Fruit fly (Drosophila melanogaster) whole organism, prepupa: ENCODE results near the gene Rga.

Experiments used
- Blimp-1 ChIP-seq: fragments of 200-800 bp; sonication (Bioruptor generic); optimal IDR thresholded peaks from 3 replicates; lab custom pipeline; 2017; ENCODE audit warnings: missing biosample characterization, missing genetic modification characterization, mild to moderate bottlenecking, moderate library complexity, missing genetic modification reagents
- CG10631 ChIP-seq: fragments of 200-800 bp; sonication (Bioruptor generic); optimal IDR thresholded peaks from 2 replicates; lab custom pipeline; 2016; ENCODE audit warnings: missing biosample characterization, missing genetic modification characterization
- CG10669 ChIP-seq: fragments of 200-800 bp; sonication (Bioruptor generic); optimal IDR thresholded peaks from 3 replicates; lab custom pipeline; 2018; ENCODE audit warnings: missing biosample characterization, mild to moderate bottlenecking, missing genetic modification characterization, moderate library complexity
- CG11762 ChIP-seq: fragments of 200-800 bp; sonication (Bioruptor generic); optimal IDR thresholded peaks from 3 replicates; lab custom pipeline; 2016; ENCODE audit warnings: missing biosample characterization, missing genetic modification characterization; ENCODE audit not compliant: insufficient read depth
- CG11902 ChIP-seq: fragments of 200-800 bp; sonication (Bioruptor generic); optimal IDR thresholded peaks from 3 replicates; lab custom pipeline; 2016; ENCODE audit warnings: missing biosample characterization, missing genetic modification characterization
- CG15336 ChIP-seq: fragments of 200-800 bp; sonication (Bioruptor generic); IDR thresholded peaks from 2 replicates; pipeline ENCODE4 v1.3.6; 2022; ENCODE audit warnings: missing biosample characterization, missing genetic modification characterization
- CG1621 ChIP-seq: fragments of 200-800 bp; sonication (Bioruptor generic); optimal IDR thresholded peaks from 3 replicates; lab custom pipeline; 2018; ENCODE audit warnings: missing biosample characterization, mild to moderate bottlenecking, missing genetic modification characterization
- CG32006 ChIP-seq: fragments of 200-800 bp; sonication (Bioruptor generic); optimal IDR thresholded peaks from 3 replicates; lab custom pipeline; 2017; ENCODE audit warnings: missing biosample characterization, mild to moderate bottlenecking, missing genetic modification characterization
- CG34406 ChIP-seq: fragments of 200-800 bp; sonication (Bioruptor generic); optimal IDR thresholded peaks from 3 replicates; lab custom pipeline; 2016; ENCODE audit warnings: missing biosample characterization, missing genetic modification characterization
- CG3919 ChIP-seq: fragments of 200-800 bp; sonication (Bioruptor generic); optimal IDR thresholded peaks from 3 replicates; lab custom pipeline; 2016; ENCODE audit warnings: missing biosample characterization, missing genetic modification characterization
- CG4318 ChIP-seq: fragments of 200-800 bp; sonication (Bioruptor generic); optimal IDR thresholded peaks from 3 replicates; lab custom pipeline; 2017; ENCODE audit warnings: missing biosample characterization, mild to moderate bottlenecking, missing genetic modification characterization
- CG6808 ChIP-seq: fragments of 200-800 bp; sonication (Bioruptor generic); optimal IDR thresholded peaks from 3 replicates; lab custom pipeline; 2017; ENCODE audit warnings: missing biosample characterization, missing genetic modification characterization, mild to moderate bottlenecking, moderate library complexity, missing genetic modification reagents
- CG6854 ChIP-seq: fragments of 200-800 bp; sonication (Bioruptor generic); optimal IDR thresholded peaks from 2 replicates; lab custom pipeline; 2017; ENCODE audit warnings: missing biosample characterization, mild to moderate bottlenecking, missing genetic modification characterization
- CG7368 ChIP-seq: fragments of 200-800 bp; sonication (Bioruptor generic); optimal IDR thresholded peaks from 3 replicates; lab custom pipeline; 2016; ENCODE audit warnings: missing biosample characterization, missing genetic modification characterization
- CG8119 ChIP-seq: fragments of 200-800 bp; sonication (Bioruptor generic); IDR thresholded peaks from 3 replicates; pipeline ENCODE4 v1.3.6; 2022; ENCODE audit warnings: missing biosample characterization, missing genetic modification characterization
- CG8319 ChIP-seq: fragments of 200-800 bp; sonication (Bioruptor generic); optimal IDR thresholded peaks from 3 replicates; lab custom pipeline; 2016; ENCODE audit warnings: missing biosample characterization, missing genetic modification characterization
- CG8632 ChIP-seq: fragments of 200-800 bp; sonication (Bioruptor generic); optimal IDR thresholded peaks from 3 replicates; lab custom pipeline; 2016; ENCODE audit warnings: missing biosample characterization, missing genetic modification characterization
- CG9139 ChIP-seq: fragments of 200-800 bp; sonication (Bioruptor generic); optimal IDR thresholded peaks from 3 replicates; lab custom pipeline; 2017; ENCODE audit warnings: missing biosample characterization, mild to moderate bottlenecking, missing genetic modification characterization
- Eip75B ChIP-seq: fragments of 200-800 bp; sonication (Bioruptor generic); optimal IDR thresholded peaks from 3 replicates; lab custom pipeline; 2016; ENCODE audit warnings: missing biosample characterization, missing genetic modification characterization
- Eip78C ChIP-seq: fragments of 200-800 bp; sonication (Bioruptor generic); peaks from one replicate; lab custom pipeline; 2016; ENCODE audit warnings: missing biosample characterization, missing genetic modification characterization
- Eip93F ChIP-seq: fragments of 200-800 bp; sonication (Bioruptor generic); optimal IDR thresholded peaks from 2 replicates; lab custom pipeline; 2016; ENCODE audit warnings: missing biosample characterization, mild to moderate bottlenecking, missing genetic modification characterization
- Gug ChIP-seq: fragments of 200-800 bp; sonication (Bioruptor generic); IDR thresholded peaks from 2 replicates; pipeline ENCODE4 v1.3.6; 2022; ENCODE audit warnings: missing biosample characterization, missing genetic modification characterization
- Hr38 ChIP-seq: sonication (Bioruptor generic); optimal IDR thresholded peaks from 2 replicates; lab custom pipeline; 2016; ENCODE audit warnings: missing biosample characterization, missing genetic modification characterization
- Hr39 ChIP-seq: fragments of 200-800 bp; sonication (Bioruptor generic); optimal IDR thresholded peaks from 2 replicates; lab custom pipeline; 2016; ENCODE audit warnings: missing biosample characterization, missing genetic modification characterization
- Hr4 ChIP-seq: fragments of 200-800 bp; sonication (Bioruptor generic); optimal IDR thresholded peaks from 3 replicates; lab custom pipeline; 2016; ENCODE audit warnings: missing biosample characterization, missing genetic modification characterization
- Lpt ChIP-seq: fragments of 200-800 bp; sonication (Bioruptor generic); optimal IDR thresholded peaks from 3 replicates; lab custom pipeline; 2016; ENCODE audit warnings: missing biosample characterization, missing genetic modification characterization
- Met ChIP-seq: fragments of 200-800 bp; sonication (Bioruptor generic); optimal IDR thresholded peaks from 3 replicates; lab custom pipeline; 2016; ENCODE audit warnings: missing biosample characterization, missing genetic modification characterization
- Sox14 ChIP-seq: fragments of 200-800 bp; sonication (Bioruptor generic); optimal IDR thresholded peaks from 3 replicates; lab custom pipeline; 2016; ENCODE audit warnings: missing biosample characterization, missing genetic modification characterization
- Sox15 ChIP-seq: fragments of 200-800 bp; sonication (Bioruptor generic); optimal IDR thresholded peaks from 3 replicates; lab custom pipeline; 2016; ENCODE audit warnings: missing biosample characterization, missing genetic modification characterization
- achi ChIP-seq: fragments of 200-800 bp; sonication (Bioruptor generic); optimal IDR thresholded peaks from 3 replicates; lab custom pipeline; 2016; ENCODE audit warnings: missing biosample characterization, missing genetic modification characterization
- cyc ChIP-seq: fragments of 200-800 bp; sonication (Bioruptor generic); optimal IDR thresholded peaks from 3 replicates; lab custom pipeline; 2016; ENCODE audit warnings: missing biosample characterization, missing genetic modification characterization
- dsx ChIP-seq: fragments of 200-800 bp; optimal IDR thresholded peaks from 3 replicates; lab custom pipeline; 2019; ENCODE audit warnings: missing biosample characterization, mild to moderate bottlenecking, missing genetic modification characterization, moderate library complexity; ENCODE audit not compliant: poor library complexity, severe bottlenecking
- eg ChIP-seq: fragments of 200-800 bp; sonication (Bioruptor generic); IDR thresholded peaks from 3 replicates; pipeline ENCODE4 v1.3.6; 2022; ENCODE audit warnings: missing biosample characterization, missing genetic modification characterization
- esn ChIP-seq: fragments of 200-800 bp; sonication (Bioruptor generic); optimal IDR thresholded peaks from 2 replicates; lab custom pipeline; 2016; ENCODE audit warnings: missing biosample characterization, mild to moderate bottlenecking, missing genetic modification characterization, moderate library complexity
- fd59A ChIP-seq: fragments of 200-800 bp; sonication (Bioruptor generic); optimal IDR thresholded peaks from 2 replicates; lab custom pipeline; 2017; ENCODE audit warnings: missing biosample characterization, mild to moderate bottlenecking, missing genetic modification characterization, missing genetic modification reagents
- fd85E ChIP-seq: fragments of 200-800 bp; sonication (Bioruptor generic); optimal IDR thresholded peaks from 3 replicates; lab custom pipeline; 2016; ENCODE audit warnings: missing biosample characterization, missing genetic modification characterization
- fkh ChIP-seq: fragments of 200-800 bp; sonication (Bioruptor generic); optimal IDR thresholded peaks from 3 replicates; lab custom pipeline; 2017; ENCODE audit warnings: missing biosample characterization, mild to moderate bottlenecking, missing genetic modification characterization, moderate library complexity
- pdm3 ChIP-seq: fragments of 200-800 bp; sonication (Bioruptor generic); optimal IDR thresholded peaks from 3 replicates; lab custom pipeline; 2016; ENCODE audit warnings: missing biosample characterization, missing genetic modification characterization
- salr ChIP-seq, 2 experiments: fragments of 200-800 bp; sonication (Bioruptor generic); optimal IDR thresholded peaks; 3 replicates each; lab custom pipeline; 2016 to 2018; ENCODE audit warnings: missing biosample characterization in 2 of 2, missing genetic modification characterization in 2 of 2, mild to moderate bottlenecking in 1 of 2
- spab ChIP-seq: fragments of 200-800 bp; sonication (Bioruptor generic); optimal IDR thresholded peaks from 2 replicates; lab custom pipeline; 2017; ENCODE audit warnings: missing biosample characterization, mild to moderate bottlenecking, missing genetic modification characterization, missing genetic modification reagents
- ss ChIP-seq, 2 experiments: fragments of 200-800 bp; sonication (Bioruptor generic); optimal IDR thresholded peaks; 2 replicates in 1 of 2; 3 replicates in 1 of 2; lab custom pipeline; 2017 to 2018; ENCODE audit warnings: mild to moderate bottlenecking in 2 of 2, missing biosample characterization in 2 of 2, missing genetic modification characterization in 2 of 2, moderate library complexity in 1 of 2
- svp ChIP-seq: fragments of 200-800 bp; sonication (Bioruptor generic); peaks from one replicate; lab custom pipeline; 2016; ENCODE audit warnings: missing biosample characterization, missing genetic modification characterization
- topi ChIP-seq: fragments of 200-800 bp; sonication (Bioruptor generic); optimal IDR thresholded peaks from 3 replicates; lab custom pipeline; 2016; ENCODE audit warnings: missing biosample characterization, missing genetic modification characterization

Gene Rga

dm6 chr3R:5654692-5655181 lies 41.8 kb upstream of the Rga start, which contains the start of the genes elm and MED27 (continued):
- peak; percentile 96 for TF ChIP-seq fkh
- TF ChIP-seq CG34406 (GFP tag; lab: Kevin White, UChicago), result peak; percentile 86
- peak; percentile 98 for TF ChIP-seq svp
- peak; percentile 78 for TF ChIP-seq CG6808 (GFP tag; lab: Kevin White, UChicago)
- TF ChIP-seq fd85E (GFP tag; lab: Kevin White, UChicago), result no peak
- TF ChIP-seq Lpt, result peak; percentile 76
- TF ChIP-seq Sox14 (GFP tag; lab: Kevin White, UChicago), result peak; percentile 95
- TF ChIP-seq Gug (GFP tag; lab: Robert Waterston, UW), result peak; percentile 88

- no peak for TF ChIP-seq CG11762
Measured at dm6 chr3R:5653887-5654286, 41.0 kb upstream of the Rga start.

- TF ChIP-seq Lpt, result no peak
- no peak for TF ChIP-seq eg (GFP tag; lab: Robert Waterston, UW)
- TF ChIP-seq CG8319 (GFP tag; lab: Kevin White, UChicago), result no peak
- TF ChIP-seq CG7368, result no peak
- TF ChIP-seq CG32006 (GFP tag; lab: Kevin White, UChicago), result no peak
- TF ChIP-seq pdm3 (GFP tag; lab: Kevin White, UChicago), result no peak
Measured at dm6 chr3R:5649903-5650302, 37.0 kb upstream of the Rga start.

- TF ChIP-seq Hr38 (GFP tag; lab: Kevin White, UChicago) (no peak), Hr39 (GFP tag; lab: Kevin White, UChicago) (peak; percentile 68), CG4318 (no peak), esn (peak; percentile 73), fkh (peak; percentile 91), CG1621 (tag; lab: Kevin White, UChicago) (no peak), dsx (GFP tag; lab: Kevin White, UChicago) (peak; percentile 48), eg (GFP tag; lab: Robert Waterston, UW) (0 out of 3 replicates have a peak, but pooled peaks have one; percentile 38), fd85E (GFP tag; lab: Kevin White, UChicago) (no peak), ss (GFP tag; optimal IDR thresholded peaks at IDR 0.05; lab: Kevin White, UChicago) (peak; percentile 21 to 28), svp (peak; percentile 88), Blimp-1 (GFP tag; lab: Kevin White, UChicago) (no peak), fd59A (peak; percentile 18), Eip93F (GFP tag; lab: Kevin White, UChicago) (no peak), Sox15 (GFP tag; lab: Kevin White, UChicago) (peak; percentile 43), CG9139 (no peak), CG10669 (GFP tag; lab: Kevin White, UChicago) (peak; percentile 21), spab (GFP tag; lab: Kevin White, UChicago) (no peak), Hr4 (GFP tag; lab: Kevin White, UChicago) (peak; percentile 61), CG15336 (no peak), CG8119 (no peak), CG34406 (GFP tag; lab: Kevin White, UChicago) (peak; percentile 50), CG8632 (GFP tag; lab: Kevin White, UChicago) (peak; percentile 61), Gug (GFP tag; lab: Robert Waterston, UW) (peak; percentile 11; the same call in 1 of the 2 replicates), achi (GFP tag; lab: Kevin White, UChicago) (peak; percentile 63), Met (GFP tag; lab: Kevin White, UChicago) (peak; percentile 44), CG10631 (GFP tag; lab: Kevin White, UChicago) (peak; percentile 77), cyc (GFP tag; lab: Kevin White, UChicago) (peak; percentile 51), CG11902 (GFP tag; lab: Kevin White, UChicago) (peak; percentile 49), CG6854 (GFP tag; lab: Kevin White, UChicago) (peak; percentile 12), topi (GFP tag; lab: Kevin White, UChicago) (peak; percentile 40), Eip75B (no peak), CG3919 (GFP tag; lab: Kevin White, UChicago) (peak; percentile 49), salr (GFP tag; optimal IDR thresholded peaks at IDR 0.05; lab: Kevin White, UChicago) (peak; percentile 35 to 59), Eip78C (peak; percentile 57)
Measured at dm6 chr3R:5648569-5649476, 35.9 kb upstream of the Rga start, which contains the start of the genes MTA1-like and Sec23. Gene MTA1-like (minus strand): TSS chr3R:5648738. Gene Sec23 (plus strand): TSS chr3R:5649065.
